Worm (Caenorhabditis elegans): ENCODE results near the gene R07E4.5.
A peak's percentile ranks its signal among the peaks of the same experiment; 100 is the strongest.

R07E4.5 gene

DNA sequence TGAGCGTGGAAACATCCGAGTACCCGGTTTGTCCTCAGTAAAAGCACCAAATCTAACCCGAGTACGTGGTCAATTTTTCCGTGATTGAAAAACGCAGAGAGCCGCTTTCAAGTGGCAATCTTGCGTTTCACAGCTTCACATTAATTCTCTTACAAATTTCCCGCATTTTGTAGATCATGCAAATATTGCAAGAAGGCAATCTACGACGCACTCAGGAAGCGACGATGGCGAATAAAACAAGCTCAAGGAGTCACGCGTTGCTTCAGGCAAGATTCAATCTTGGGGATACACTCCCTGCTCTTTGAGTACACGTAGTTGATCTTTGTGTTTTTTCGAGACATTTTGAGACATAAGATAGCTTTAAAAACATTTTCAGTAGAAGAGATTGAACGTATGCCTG is 34.9 kb upstream of the R07E4.5 start:
- TF ChIP-seq unc-86 (tag; optimal IDR thresholded peaks at IDR 0.05) (no peak), fkh-10 (GFP tag; optimal IDR thresholded peaks at IDR 0.05) (peak; percentile 4), snu-23 (GFP tag; optimal IDR thresholded peaks at IDR 0.05) (no peak), lin-14 (GFP tag; optimal IDR thresholded peaks at IDR 0.05) (peak; percentile 53), aha-1 (tag; optimal IDR thresholded peaks at IDR 0.05) (no peak), sup-37 (GFP tag; optimal IDR thresholded peaks at IDR 0.05) (no peak)

DNA sequence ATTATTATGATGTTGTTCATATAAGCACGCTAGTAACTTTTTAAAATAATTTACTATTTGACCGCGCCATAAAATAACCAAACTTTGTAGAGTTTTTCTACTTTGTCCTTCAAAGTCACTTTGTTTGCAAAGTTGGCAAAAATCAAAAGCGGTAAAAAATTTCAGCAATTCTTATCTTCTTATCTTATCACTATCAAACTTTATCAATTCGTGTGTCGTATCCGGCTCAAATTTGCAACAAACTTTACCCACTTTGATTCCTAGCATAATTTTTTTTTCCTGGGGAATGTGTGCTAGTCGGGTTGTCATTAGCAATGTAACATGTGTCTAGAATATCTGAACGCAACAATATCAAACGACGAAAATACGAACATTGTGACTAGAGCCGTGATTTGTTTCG is 32.7 kb upstream of the R07E4.5 start:
- TF ChIP-seq pag-3 (tag; optimal IDR thresholded peaks at IDR 0.05; ENCODE audit: borderline replicate concordance, insufficient read depth) = no peak
- no peak for TF ChIP-seq lin-15B (tag; optimal IDR thresholded peaks at IDR 0.05)
- no peak for TF ChIP-seq sptf-1 (tag; optimal IDR thresholded peaks at IDR 0.05)
- TF ChIP-seq lin-13 (GFP tag; optimal IDR thresholded peaks at IDR 0.05) = no peak
- no peak for TF ChIP-seq egl-27 (tag; optimal IDR thresholded peaks at IDR 0.05)
- TF ChIP-seq jun-1 (tag; optimal IDR thresholded peaks at IDR 0.05) = no peak
- TF ChIP-seq elt-2 (tag; optimal IDR thresholded peaks at IDR 0.05) = peak; percentile 72
- TF ChIP-seq C16A3.4 (tag; optimal IDR thresholded peaks at IDR 0.05) = no peak
- no peak for TF ChIP-seq efl-1 (optimal IDR thresholded peaks at IDR 0.05)
- TF ChIP-seq efl-1 (GFP tag; optimal IDR thresholded peaks at IDR 0.05 in 1 of 2) = peak in 1 of 2 experiments; percentile 17

DNA sequence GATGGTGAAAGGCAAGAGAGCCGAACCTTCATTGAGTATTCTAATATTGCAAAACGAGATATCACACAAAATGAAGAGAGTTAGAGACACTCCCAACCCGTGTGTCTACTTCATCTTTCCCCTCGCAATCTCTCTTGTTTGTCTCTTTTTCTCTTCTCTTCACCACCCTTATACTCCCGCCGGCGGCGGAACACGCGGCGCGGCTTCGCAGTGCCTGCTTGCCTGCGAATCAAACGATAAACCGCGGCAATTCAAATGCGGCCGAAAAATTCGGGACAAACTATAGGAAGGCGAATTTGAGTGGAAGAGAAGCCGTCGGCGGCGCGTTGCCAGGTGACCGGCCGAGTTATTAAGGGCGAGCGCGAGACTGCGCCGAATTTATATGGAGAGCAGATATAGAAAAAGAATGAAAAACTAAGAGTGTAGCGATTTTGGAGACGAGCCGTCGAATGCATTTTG is 31.6 kb upstream of the R07E4.5 start, which contains the start of gene klp-13:
Gene klp-13 (plus strand): TSS at position 409 of the 459 bp plus-strand sequence.
- TF ChIP-seq lin-35 (GFP tag; optimal IDR thresholded peaks at IDR 0.05) = peak; percentile 92 to 97
- peak; percentile 77 to 94 for TF ChIP-seq lsy-2 (tag; optimal IDR thresholded peaks at IDR 0.05)
- no peak for TF ChIP-seq nhr-12 (tag; optimal IDR thresholded peaks at IDR 0.05)
- TF ChIP-seq nhr-11 (tag; optimal IDR thresholded peaks at IDR 0.05) = peak; percentile 53
- TF ChIP-seq zip-4 (GFP tag; optimal IDR thresholded peaks at IDR 0.05) = no peak
- no peak for TF ChIP-seq C04F5.9 (tag; optimal IDR thresholded peaks at IDR 0.05)
- peak; percentile 93 for TF ChIP-seq snu-23 (GFP tag; optimal IDR thresholded peaks at IDR 0.05)
- TF ChIP-seq unc-98 (GFP tag; IDR thresholded peaks at IDR 0.05) = no peak
- TF ChIP-seq nhr-85 (tag) = peak; percentile 88
- peak; percentile 90 for TF ChIP-seq nhr-20 (tag; optimal IDR thresholded peaks at IDR 0.05)
- TF ChIP-seq fos-1 (tag; optimal IDR thresholded peaks at IDR 0.05) = peak; percentile 85
- peak; percentile 72 for TF ChIP-seq fkh-10 (GFP tag; optimal IDR thresholded peaks at IDR 0.05)
- TF ChIP-seq ceh-90 (tag; optimal IDR thresholded peaks at IDR 0.05) = no peak
- TF ChIP-seq ztf-4 (tag; optimal IDR thresholded peaks at IDR 0.05) = peak; percentile 43
- TF ChIP-seq ceh-82 (tag; optimal IDR thresholded peaks at IDR 0.05) = peak; percentile 72 to 90 (median 78)
- TF ChIP-seq mef-2 (tag; optimal IDR thresholded peaks at IDR 0.05) = peak; percentile 54
- peak; percentile 85 for TF ChIP-seq pax-3 (tag; optimal IDR thresholded peaks at IDR 0.05)
- TF ChIP-seq pqm-1 (tag; optimal IDR thresholded peaks at IDR 0.05) = no peak
- TF ChIP-seq fkh-8 (tag; optimal IDR thresholded peaks at IDR 0.05) = peak; percentile 98
- no peak for TF ChIP-seq fkh-4 (tag; optimal IDR thresholded peaks at IDR 0.05; ENCODE audit: borderline replicate concordance)
- no peak for TF ChIP-seq Y116A8C.19 (tag; optimal IDR thresholded peaks at IDR 0.05; ENCODE audit: borderline replicate concordance)
- TF ChIP-seq blmp-1 (tag; optimal IDR thresholded peaks at IDR 0.05) = peak; percentile 81
- peak; percentile 85 for TF ChIP-seq rnt-1 (tag; optimal IDR thresholded peaks at IDR 0.05)
- no peak for TF ChIP-seq grh-1 (GFP tag; IDR thresholded peaks at IDR 0.05)
- peak; percentile 47 for TF ChIP-seq vab-15 (tag; optimal IDR thresholded peaks at IDR 0.05)
- TF ChIP-seq sup-37 (GFP tag; optimal IDR thresholded peaks at IDR 0.05) = peak; percentile 41
- peak; percentile 92 for TF ChIP-seq xbp-1 (tag; optimal IDR thresholded peaks at IDR 0.05)
- TF ChIP-seq hlh-4 (tag; optimal IDR thresholded peaks at IDR 0.05) = no peak
- peak; percentile 19 for TF ChIP-seq aha-1 (tag; optimal IDR thresholded peaks at IDR 0.05)
- TF ChIP-seq ceh-63 (GFP tag; optimal IDR thresholded peaks at IDR 0.05) = no peak
- TF ChIP-seq ama-1 (optimal IDR thresholded peaks at IDR 0.05) = peak; percentile 2
- no peak for TF ChIP-seq alr-1 (tag; optimal IDR thresholded peaks at IDR 0.05; ENCODE audit: borderline replicate concordance)
- TF ChIP-seq unc-86 (tag; optimal IDR thresholded peaks at IDR 0.05) = peak; percentile 76
- no peak for TF ChIP-seq sptf-1 (tag; optimal IDR thresholded peaks at IDR 0.05)
- TF ChIP-seq hlh-17 (GFP tag; optimal IDR thresholded peaks at IDR 0.05; ENCODE audit: borderline replicate concordance) = no peak
- TF ChIP-seq nhr-237 (tag; optimal IDR thresholded peaks at IDR 0.05) = peak; percentile 35
- TF ChIP-seq ztf-11 (tag; optimal IDR thresholded peaks at IDR 0.05) = peak in 1 of 2 experiments; percentile 61
- TF ChIP-seq dsc-1 (tag; optimal IDR thresholded peaks at IDR 0.05) = peak; percentile 84
- no peak for TF ChIP-seq zag-1 (tag; optimal IDR thresholded peaks at IDR 0.05)

Data from whole organism, L1 larva.